Fruit fly (Drosophila melanogaster) whole organism, adult: Measurements from ENCODE around the gene CG9521.

Experiments
- CG11617 ChIP-seq: fragments of 200-800 bp; sonication (Bioruptor generic); optimal IDR thresholded peaks from 2 replicates; lab custom pipeline; 2017; ENCODE audit warnings: mild to moderate bottlenecking, missing biosample characterization, missing genetic modification reagents, missing genetic modification characterization
- CG12768 ChIP-seq: fragments of 200-800 bp; sonication (Bioruptor generic); optimal IDR thresholded peaks from 2 replicates; lab custom pipeline; 2017; ENCODE audit warnings: missing biosample characterization, missing genetic modification characterization, mild to moderate bottlenecking, moderate library complexity, missing genetic modification reagents
- CG14711 ChIP-seq: fragments of 200-800 bp; sonication (Bioruptor generic); optimal IDR thresholded peaks from 2 replicates; lab custom pipeline; 2018; ENCODE audit warnings: missing biosample characterization, mild to moderate bottlenecking, missing genetic modification characterization, moderate library complexity
- CG1620 ChIP-seq: fragments of 200-800 bp; sonication (Bioruptor generic); optimal IDR thresholded peaks from 2 replicates; lab custom pipeline; 2016; ENCODE audit warnings: missing biosample characterization, missing genetic modification characterization
- CG33017 ChIP-seq: fragments of 200-800 bp; sonication (Bioruptor generic); optimal IDR thresholded peaks from 2 replicates; lab custom pipeline; 2018; ENCODE audit warnings: missing biosample characterization, mild to moderate bottlenecking, missing genetic modification characterization, moderate library complexity
- CG5204 ChIP-seq: fragments of 200-800 bp; sonication (Bioruptor generic); optimal IDR thresholded peaks from 2 replicates; lab custom pipeline; 2016; ENCODE audit warnings: missing biosample characterization, missing genetic modification characterization
- CG7045 ChIP-seq: fragments of 200-800 bp; sonication (Bioruptor generic); optimal IDR thresholded peaks from 2 replicates; lab custom pipeline; 2017; ENCODE audit warnings: missing biosample characterization, mild to moderate bottlenecking, missing genetic modification characterization
- CG7101 ChIP-seq: fragments of 200-800 bp; sonication (Bioruptor generic); optimal IDR thresholded peaks from 2 replicates; lab custom pipeline; 2018; ENCODE audit warnings: missing biosample characterization, mild to moderate bottlenecking, missing genetic modification characterization, moderate library complexity
- Clk ChIP-seq: fragments of 200-800 bp; sonication (Bioruptor generic); optimal IDR thresholded peaks from 2 replicates; lab custom pipeline; 2017; ENCODE audit warnings: missing biosample characterization, missing genetic modification characterization
- Crg-1 ChIP-seq: fragments of 200-800 bp; sonication (Bioruptor generic); optimal IDR thresholded peaks from 2 replicates; lab custom pipeline; 2016; ENCODE audit warnings: missing biosample characterization, missing genetic modification characterization
- Hr96 ChIP-seq: fragments of 200-800 bp; sonication (Bioruptor generic); optimal IDR thresholded peaks from 2 replicates; lab custom pipeline; 2016; ENCODE audit warnings: missing biosample characterization, missing genetic modification characterization
- Mnt ChIP-seq: fragments of 200-800 bp; sonication (Bioruptor generic); optimal IDR thresholded peaks from 2 replicates; lab custom pipeline; 2016; ENCODE audit warnings: missing biosample characterization, mild to moderate bottlenecking, missing genetic modification characterization
- bab1 ChIP-seq: fragments of 200-800 bp; sonication (Bioruptor generic); optimal IDR thresholded peaks from 3 replicates; lab custom pipeline; 2019; ENCODE audit warnings: missing biosample characterization, mild to moderate bottlenecking, missing genetic modification characterization, moderate library complexity
- cic ChIP-seq: fragments of 200-800 bp; sonication (Bioruptor generic); optimal IDR thresholded peaks from 2 replicates; lab custom pipeline; 2017; ENCODE audit warnings: missing biosample characterization, mild to moderate bottlenecking, missing genetic modification characterization, moderate library complexity
- cnc ChIP-seq, 2 experiments: fragments of >200 bp; optimal IDR thresholded peaks; 2 replicates each; lab custom pipeline; 2017
- kay ChIP-seq: fragments of 200-800 bp; sonication (Bioruptor generic); peaks from one replicate; lab custom pipeline; 2016; ENCODE audit warnings: missing biosample characterization, missing genetic modification characterization, borderline replicate concordance
- ovo ChIP-seq: fragments of 200-800 bp; sonication (Bioruptor generic); optimal IDR thresholded peaks from 2 replicates; lab custom pipeline; 2016; ENCODE audit warnings: missing biosample characterization, missing genetic modification characterization
- pad ChIP-seq: fragments of 200-800 bp; sonication (Bioruptor generic); optimal IDR thresholded peaks from 3 replicates; lab custom pipeline; 2017; ENCODE audit warnings: missing biosample characterization, missing genetic modification characterization, mild to moderate bottlenecking, moderate library complexity, missing genetic modification reagents
- tj ChIP-seq: fragments of 200-800 bp; sonication (Bioruptor generic); optimal IDR thresholded peaks from 3 replicates; lab custom pipeline; 2017; ENCODE audit warnings: missing biosample characterization, mild to moderate bottlenecking, missing genetic modification characterization, moderate library complexity
- toe ChIP-seq: fragments of 200-800 bp; sonication (Bioruptor generic); optimal IDR thresholded peaks from 2 replicates; lab custom pipeline; 2016; ENCODE audit warnings: missing biosample characterization, missing genetic modification characterization

CG9521 gene

DNA sequence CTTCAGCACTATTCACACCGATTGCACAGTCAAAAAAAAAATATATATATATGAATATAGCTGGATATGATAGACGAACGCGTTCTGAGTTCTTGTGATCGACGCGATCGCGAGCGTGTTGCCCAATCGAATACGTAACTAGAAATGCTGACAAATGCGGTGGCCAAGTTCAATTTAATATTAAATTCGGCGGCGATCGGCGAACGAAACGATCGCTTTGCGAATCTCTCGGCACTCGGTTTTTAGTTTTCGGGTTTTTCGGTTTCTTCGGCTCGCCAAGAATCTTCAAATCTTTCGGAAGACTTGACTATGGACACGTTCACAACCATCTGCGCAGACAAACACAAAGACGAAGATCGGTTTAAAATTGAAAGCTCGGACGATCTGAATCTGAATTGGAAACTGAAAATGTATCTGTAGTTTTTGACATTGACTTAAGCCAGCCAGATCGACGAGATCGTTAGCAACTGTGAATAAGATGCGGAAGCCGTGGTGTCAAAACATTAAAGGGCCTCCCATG lies at the start of gene CG9521:
Gene CG9521 (minus strand): TSS at position 117 of the 520 bp plus-strand sequence.
- TF ChIP-seq cic (GFP tag; lab: Kevin White, UChicago) (no peak), Clk (GFP tag; lab: Kevin White, UChicago) (no peak), CG1620 (GFP tag; lab: Kevin White, UChicago) (no peak), CG14711 (tag; lab: Kevin White, UChicago) (no peak), bab1 (GFP tag; lab: Kevin White, UChicago) (no peak), CG11617 (no peak)

DNA sequence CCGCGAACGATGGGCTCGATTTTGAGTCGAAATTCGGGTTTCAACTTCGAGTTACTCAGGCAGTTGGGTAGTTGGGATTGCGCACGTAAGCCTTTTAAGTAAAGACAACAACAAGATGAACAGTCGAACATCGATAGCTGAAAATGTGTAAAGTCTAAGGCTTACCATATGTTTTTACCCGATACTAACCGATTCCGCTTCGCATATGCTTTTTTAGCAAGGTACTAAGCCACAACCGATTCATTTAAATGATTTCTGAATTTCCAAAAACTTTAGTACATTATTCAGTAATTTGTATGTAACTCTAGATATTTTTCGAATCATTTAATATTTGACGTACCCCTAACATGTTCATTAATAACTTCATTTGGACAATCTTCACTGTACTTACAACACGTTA lies 44.5 kb upstream of the CG9521 start:
- TF ChIP-seq ovo (GFP tag; lab: Kevin White, UChicago) (no peak), CG33017 (no peak), toe (GFP tag; lab: Kevin White, UChicago) (no peak), cnc (optimal IDR thresholded peaks at IDR 0.05; lab: Kevin White, UChicago) (no peak), kay (no peak), CG1620 (GFP tag; lab: Kevin White, UChicago) (no peak)

DNA sequence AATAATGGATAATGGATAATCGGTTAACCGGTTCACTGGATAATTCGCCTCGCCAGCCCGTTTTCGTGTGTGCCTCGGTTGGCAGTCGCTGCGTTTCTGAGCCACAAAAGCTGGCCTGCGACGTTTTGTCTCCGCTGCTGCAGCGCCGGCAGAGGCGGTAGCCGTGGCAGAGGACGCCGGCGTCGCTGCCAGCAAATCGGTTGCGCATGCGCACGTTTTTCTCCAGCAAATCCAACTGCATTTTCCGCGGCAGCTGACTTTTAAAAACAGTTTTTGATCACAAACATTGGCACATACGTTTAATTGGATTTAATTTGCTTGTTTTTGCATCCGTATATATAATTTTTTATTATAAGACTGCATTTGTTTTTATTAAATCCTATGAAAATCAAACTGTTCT lies 43.7 kb upstream of the CG9521 start, which contains the start of gene CG9514:
Gene CG9514 (minus strand): TSS at position 101 of the 400 bp plus-strand sequence.
- TF ChIP-seq CG7101 (no peak), Hr96 (GFP tag; lab: Kevin White, UChicago) (no peak), tj (GFP tag; lab: Kevin White, UChicago) (no peak), bab1 (GFP tag; lab: Kevin White, UChicago) (no peak), CG33017 (no peak), cic (GFP tag; lab: Kevin White, UChicago) (no peak), CG7045 (GFP tag; lab: Kevin White, UChicago) (no peak), CG11617 (no peak), CG14711 (tag; lab: Kevin White, UChicago) (no peak), kay (no peak), pad (GFP tag; lab: Kevin White, UChicago) (no peak), Crg-1 (no peak), toe (GFP tag; lab: Kevin White, UChicago) (no peak), Clk (GFP tag; lab: Kevin White, UChicago) (no peak), CG1620 (GFP tag; lab: Kevin White, UChicago) (no peak), CG12768 (GFP tag; lab: Kevin White, UChicago) (no peak), CG5204 (GFP tag; lab: Kevin White, UChicago) (no peak)

DNA sequence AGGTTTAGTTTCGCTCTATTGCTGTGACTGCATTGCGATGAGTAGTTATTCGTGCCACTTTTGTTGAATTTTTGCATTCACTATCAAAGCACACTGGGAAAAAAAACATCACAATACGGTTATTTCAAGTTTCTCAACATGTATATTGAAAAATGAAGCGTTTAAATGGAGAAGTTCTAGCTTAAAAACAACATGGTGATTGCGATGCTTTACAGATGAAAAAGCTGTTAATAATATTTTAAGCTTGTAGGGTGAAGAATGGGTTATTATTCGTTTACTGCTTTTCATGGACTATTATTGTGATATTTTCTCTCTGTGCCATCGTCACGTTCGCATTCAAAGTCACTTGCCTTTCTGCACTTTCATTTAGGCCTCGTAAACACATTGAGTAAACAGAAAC lies 43.2 kb upstream of the CG9521 start:
- TF ChIP-seq bab1 (GFP tag; lab: Kevin White, UChicago) (no peak), Clk (GFP tag; lab: Kevin White, UChicago) (no peak), ovo (GFP tag; lab: Kevin White, UChicago) (no peak), CG7045 (GFP tag; lab: Kevin White, UChicago) (no peak), CG33017 (no peak), Crg-1 (no peak), CG5204 (GFP tag; lab: Kevin White, UChicago) (no peak), kay (no peak), CG1620 (GFP tag; lab: Kevin White, UChicago) (no peak), pad (GFP tag; lab: Kevin White, UChicago) (no peak), CG11617 (no peak), cnc (optimal IDR thresholded peaks at IDR 0.05; lab: Kevin White, UChicago) (no peak), CG14711 (tag; lab: Kevin White, UChicago) (no peak), cic (GFP tag; lab: Kevin White, UChicago) (no peak), CG7101 (no peak), toe (GFP tag; lab: Kevin White, UChicago) (no peak), Mnt (GFP tag; lab: Kevin White, UChicago) (no peak), tj (GFP tag; lab: Kevin White, UChicago) (no peak), CG12768 (GFP tag; lab: Kevin White, UChicago) (no peak)

DNA sequence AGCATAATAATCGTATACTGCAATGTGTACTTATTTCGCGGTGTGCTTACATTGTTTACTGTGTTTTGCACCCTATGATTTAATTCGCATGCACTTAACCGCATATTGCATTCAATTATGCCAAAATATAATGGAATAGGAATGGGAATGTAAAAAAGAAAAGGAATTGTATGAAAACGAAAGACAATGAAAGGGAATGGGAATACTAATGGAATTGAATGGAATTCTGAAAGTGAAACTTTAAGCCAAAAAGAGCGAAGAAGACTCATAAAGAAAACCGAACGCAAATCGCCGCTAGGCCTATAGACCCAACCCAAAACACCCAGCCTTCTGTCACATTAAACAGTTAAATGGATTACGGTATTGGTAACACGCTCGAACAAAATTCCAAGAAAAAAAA lies 40.8 kb upstream of the CG9521 start:
- TF ChIP-seq cic (GFP tag; lab: Kevin White, UChicago) (no peak), Crg-1 (no peak), pad (GFP tag; lab: Kevin White, UChicago) (no peak), CG7045 (GFP tag; lab: Kevin White, UChicago) (no peak), CG5204 (GFP tag; lab: Kevin White, UChicago) (no peak), Clk (GFP tag; lab: Kevin White, UChicago) (no peak), ovo (GFP tag; lab: Kevin White, UChicago) (no peak), CG14711 (tag; lab: Kevin White, UChicago) (no peak)

DNA sequence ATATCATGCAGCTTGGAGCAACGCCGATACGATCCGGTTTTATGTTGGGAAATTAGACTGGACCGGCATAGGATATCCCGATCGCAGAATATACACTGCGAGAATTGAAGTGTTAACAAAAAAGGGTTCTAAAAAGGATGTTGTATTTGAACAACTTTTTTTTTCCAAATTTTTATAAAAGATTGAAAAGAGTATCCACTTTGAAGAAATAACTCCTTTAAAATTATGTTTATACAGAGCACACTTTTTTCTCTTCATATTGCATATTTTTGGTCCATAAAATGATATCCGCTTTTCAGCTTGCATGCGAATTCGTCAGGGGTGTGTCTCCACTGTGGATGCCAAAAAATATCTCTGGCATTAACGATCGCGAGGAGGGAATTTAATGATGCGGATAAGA lies 39.2 kb upstream of the CG9521 start:
- TF ChIP-seq Mnt (GFP tag; lab: Kevin White, UChicago) (no peak), toe (GFP tag; lab: Kevin White, UChicago) (no peak), CG1620 (GFP tag; lab: Kevin White, UChicago) (no peak), Crg-1 (no peak), pad (GFP tag; lab: Kevin White, UChicago) (no peak), Clk (GFP tag; lab: Kevin White, UChicago) (no peak), tj (GFP tag; lab: Kevin White, UChicago) (no peak), CG12768 (GFP tag; lab: Kevin White, UChicago) (no peak), cic (GFP tag; lab: Kevin White, UChicago) (no peak), ovo (GFP tag; lab: Kevin White, UChicago) (no peak)
